Worm (Caenorhabditis elegans) whole organism, L3 larva: ENCODE data around the gene rei-1.

ENCODE experiments used
- ceh-28 ChIP-seq: fragments of 150-350 bp; optimal IDR thresholded peaks from 2 replicates; lab custom pipeline; 2014; ENCODE audit warnings: missing biosample characterization, missing genetic modification reagents, missing genetic modification characterization
- fkh-10 ChIP-seq: sonication (generic microtip); optimal IDR thresholded peaks from 2 replicates; lab custom pipeline; 2017; ENCODE audit warnings: missing biosample characterization, missing genetic modification reagents, missing genetic modification characterization
- mml-1 ChIP-seq: fragments of 150-350 bp; sonication (generic microtip); optimal IDR thresholded peaks from 3 replicates; lab custom pipeline; 2014; ENCODE audit warnings: missing biosample characterization, missing genetic modification characterization
- nhr-77 ChIP-seq: fragments of 150-350 bp; optimal IDR thresholded peaks from 2 replicates; lab custom pipeline; 2014; ENCODE audit warnings: missing biosample characterization, missing genetic modification characterization
- pqm-1 ChIP-seq: fragments of 150-350 bp; optimal IDR thresholded peaks from 2 replicates; lab custom pipeline; 2017; ENCODE audit warnings: missing biosample characterization, missing genetic modification characterization, inconsistent platforms
- unc-62 ChIP-seq: fragments of 150-350 bp; sonication (generic microtip); optimal IDR thresholded peaks from 4 replicates; lab custom pipeline; 2014; ENCODE audit warnings: missing biosample characterization, missing genetic modification reagents, missing genetic modification characterization

- no peak for TF ChIP-seq ceh-28
- TF ChIP-seq fkh-10 (GFP tag; lab: Kevin White, UChicago), result no peak
- no peak for TF ChIP-seq pqm-1 (tag; lab: Kevin White, UChicago)
- no peak for TF ChIP-seq nhr-77 (tag; lab: Kevin White, UChicago)
- no peak for TF ChIP-seq unc-62 (GFP tag; lab: Kevin White, UChicago)
- no peak for TF ChIP-seq mml-1 (tag; lab: Kevin White, UChicago)
Measured at ce11 chrIII:4085657-4086056, 12.3 kb downstream of the rei-1 start.
